Worm (Caenorhabditis elegans): ENCODE data around the gene gst-13.

Gene gst-13

DNA sequence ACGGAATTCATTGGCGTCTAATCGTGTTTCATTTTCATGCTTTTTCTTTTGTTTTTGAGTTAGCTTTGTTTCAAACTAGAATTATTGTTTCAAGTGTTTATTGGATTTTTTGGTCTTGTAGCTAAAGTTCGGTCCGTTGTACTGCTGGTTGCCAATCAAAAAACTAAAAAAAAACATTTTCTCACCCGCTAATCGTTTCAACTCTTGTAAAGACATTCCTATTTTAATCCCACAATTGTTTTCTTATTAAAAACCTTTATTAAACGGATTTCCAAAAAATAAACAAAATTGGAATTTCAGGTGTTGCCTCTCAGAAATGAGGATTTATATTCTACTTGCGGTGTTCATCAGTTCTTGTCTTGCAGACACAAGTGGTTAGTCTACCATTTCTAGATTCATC, 1.7 kb downstream of the gst-13 start, which contains the start of gene T26C5.2:
Gene T26C5.2 (plus strand): TSS at position 301 of the 400 bp plus-strand sequence.
- TF ChIP-seq W03F9.2 (tag; optimal IDR thresholded peaks at IDR 0.05) (no peak), him-1 (tag; optimal IDR thresholded peaks at IDR 0.05) (no peak), dao-5 (tag; optimal IDR thresholded peaks at IDR 0.05) (no peak)

DNA sequence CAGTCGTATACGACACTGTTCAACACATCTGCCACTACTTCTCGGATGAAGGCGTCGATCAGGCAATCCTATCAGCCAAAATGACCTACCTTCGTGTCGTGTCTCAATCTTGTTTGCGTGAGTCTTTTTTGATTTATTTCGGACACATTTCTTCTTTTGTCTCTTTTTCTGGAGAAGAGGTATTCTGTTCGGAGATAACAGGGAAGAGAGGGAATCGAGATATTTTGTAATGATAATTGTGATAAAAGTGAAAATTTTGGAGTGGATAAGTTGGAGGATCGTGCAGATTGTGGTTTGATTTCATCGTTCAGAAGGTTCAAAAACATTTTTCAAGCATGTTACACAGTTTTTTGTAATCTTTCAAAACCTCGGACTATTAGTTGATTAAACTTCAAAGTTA, 2.6 kb downstream of the gst-13 start:
- no peak for TF ChIP-seq him-1 (tag; optimal IDR thresholded peaks at IDR 0.05)
- TF ChIP-seq W03F9.2 (tag; optimal IDR thresholded peaks at IDR 0.05) = no peak
- TF ChIP-seq dao-5 (tag; optimal IDR thresholded peaks at IDR 0.05) = no peak

DNA sequence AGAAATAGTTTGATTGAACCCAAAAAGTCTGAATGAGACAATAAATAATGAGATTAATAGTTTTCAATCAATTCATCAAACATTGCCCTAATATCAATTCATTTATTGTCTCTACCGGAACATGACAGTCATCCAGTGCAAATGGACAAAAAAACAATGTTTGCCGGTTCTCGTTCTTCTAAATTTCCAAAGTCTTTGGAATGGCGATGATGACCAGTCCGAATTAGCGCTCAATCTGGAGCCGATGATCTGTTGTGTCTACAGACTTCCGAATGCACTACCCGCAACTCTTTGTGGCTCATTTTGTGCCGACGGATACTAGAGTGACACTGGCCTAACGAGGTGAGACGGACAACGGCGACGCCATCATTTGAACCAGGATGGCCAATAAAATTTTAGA, 5.0 kb downstream of the gst-13 start, which contains the start of gene T26C5.3:
Gene T26C5.3 (plus strand): TSS at position 301 of the 400 bp plus-strand sequence.
- TF ChIP-seq him-1 (tag; optimal IDR thresholded peaks at IDR 0.05) (no peak), W03F9.2 (tag; optimal IDR thresholded peaks at IDR 0.05) (no peak), dao-5 (tag; optimal IDR thresholded peaks at IDR 0.05) (no peak)

DNA sequence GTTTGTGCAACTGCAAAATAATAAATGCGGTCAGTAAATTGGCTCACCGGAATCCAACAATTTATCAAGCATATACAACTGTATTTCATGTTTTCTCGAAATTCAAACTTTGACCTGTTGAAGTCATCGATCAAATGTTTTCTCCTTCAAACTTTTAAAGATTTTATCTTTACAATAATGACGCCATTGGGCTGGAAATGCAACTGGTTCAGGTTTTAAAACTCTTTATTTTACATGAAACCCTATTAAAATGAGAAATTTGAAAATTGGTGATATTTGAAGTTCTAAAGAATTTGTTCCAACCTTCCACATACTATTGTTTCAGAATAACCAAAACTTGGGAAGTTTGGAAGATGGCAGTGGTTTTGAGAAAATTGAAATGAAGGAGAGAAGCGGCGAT, 5.7 kb downstream of the gst-13 start:
- no peak for TF ChIP-seq W03F9.2 (tag; optimal IDR thresholded peaks at IDR 0.05)

DNA sequence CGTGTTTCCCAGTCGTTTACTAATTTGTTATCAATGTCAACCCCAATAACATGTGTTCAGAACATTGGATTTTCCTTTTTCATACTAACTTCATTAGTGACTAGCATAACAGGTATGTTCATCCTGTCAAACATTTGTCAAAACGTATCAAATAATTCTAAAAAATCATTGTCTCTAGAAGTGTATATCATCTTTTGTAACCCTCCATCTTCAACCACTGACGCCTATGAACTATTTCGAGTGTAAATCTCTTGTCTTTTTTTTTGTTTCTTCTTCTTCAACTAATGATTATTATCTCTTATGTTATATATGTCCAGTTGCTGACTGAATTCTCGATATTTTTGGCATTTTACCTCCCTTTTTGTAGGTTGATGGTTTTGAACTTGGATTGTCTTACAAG, 6.5 kb downstream of the gst-13 start:
- TF ChIP-seq him-1 (tag; optimal IDR thresholded peaks at IDR 0.05) (no peak), W03F9.2 (tag; optimal IDR thresholded peaks at IDR 0.05) (no peak), dao-5 (tag; optimal IDR thresholded peaks at IDR 0.05) (no peak)

DNA sequence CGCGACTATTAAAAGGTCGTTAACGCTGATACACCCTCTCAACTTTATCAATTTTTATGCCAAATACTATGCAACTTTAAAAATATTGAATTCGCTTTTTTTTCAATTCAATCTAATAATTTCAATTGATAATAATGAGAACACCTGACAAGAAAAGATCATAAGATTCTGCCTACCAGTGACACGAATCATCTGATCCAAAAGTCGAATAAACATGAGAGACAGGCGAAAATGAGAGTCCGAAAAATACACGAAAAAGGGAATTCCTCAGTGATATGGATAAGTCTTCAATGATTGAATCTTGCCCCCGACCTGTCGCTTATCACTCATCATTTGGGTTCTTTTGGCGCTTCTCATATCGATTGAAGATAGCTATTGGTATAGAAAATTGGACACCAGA, 10.4 kb downstream of the gst-13 start:
- TF ChIP-seq him-1 (tag; optimal IDR thresholded peaks at IDR 0.05) = no peak

DNA sequence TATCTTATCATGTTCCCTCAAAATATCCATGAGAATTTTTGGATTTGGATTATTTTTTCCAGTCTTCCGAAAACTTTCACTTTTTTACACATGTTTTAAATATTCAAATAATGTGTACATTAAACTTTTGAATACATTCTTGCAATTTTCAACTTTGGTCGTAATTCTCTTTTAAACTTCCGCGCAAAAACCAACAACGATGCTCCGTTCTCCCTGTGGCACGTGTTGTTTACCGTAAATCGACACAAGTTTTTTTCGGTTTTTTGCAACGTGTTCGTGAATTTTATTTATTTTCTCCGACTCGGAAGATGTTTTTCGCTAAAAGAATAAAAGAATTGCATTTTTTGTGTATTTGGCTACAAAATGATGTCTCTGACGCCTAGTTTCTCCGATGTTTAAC, 11.5 kb downstream of the gst-13 start:
- TF ChIP-seq him-1 (tag; optimal IDR thresholded peaks at IDR 0.05) = no peak
- TF ChIP-seq dao-5 (tag; optimal IDR thresholded peaks at IDR 0.05) = no peak
- TF ChIP-seq W03F9.2 (tag; optimal IDR thresholded peaks at IDR 0.05) = no peak

DNA sequence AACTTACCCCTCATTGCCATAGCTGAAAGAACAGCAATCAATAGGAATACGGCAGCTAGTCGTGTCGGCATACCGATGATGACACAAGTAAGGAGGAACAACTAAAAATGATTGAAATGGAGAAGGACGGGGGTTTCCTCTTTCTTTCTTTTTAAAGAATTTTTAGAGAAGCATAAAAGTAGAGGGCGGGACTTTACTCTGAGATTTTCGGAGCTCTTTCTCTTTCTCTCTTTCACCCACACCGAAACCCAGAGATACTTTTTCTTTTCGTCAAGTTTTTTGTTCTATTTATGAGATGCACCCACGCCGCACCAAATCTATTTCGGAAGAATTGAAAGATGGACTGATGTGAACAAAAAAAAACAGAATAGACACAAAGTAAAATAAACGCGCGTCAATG, 15.4 kb downstream of the gst-13 start, which contains the start of gene T26C5.5:
Gene T26C5.5 (minus strand): TSS at position 101 of the 400 bp plus-strand sequence.
- no peak for TF ChIP-seq dao-5 (tag; optimal IDR thresholded peaks at IDR 0.05)
- TF ChIP-seq him-1 (tag; optimal IDR thresholded peaks at IDR 0.05) = no peak
- TF ChIP-seq W03F9.2 (tag; optimal IDR thresholded peaks at IDR 0.05) = no peak

DNA sequence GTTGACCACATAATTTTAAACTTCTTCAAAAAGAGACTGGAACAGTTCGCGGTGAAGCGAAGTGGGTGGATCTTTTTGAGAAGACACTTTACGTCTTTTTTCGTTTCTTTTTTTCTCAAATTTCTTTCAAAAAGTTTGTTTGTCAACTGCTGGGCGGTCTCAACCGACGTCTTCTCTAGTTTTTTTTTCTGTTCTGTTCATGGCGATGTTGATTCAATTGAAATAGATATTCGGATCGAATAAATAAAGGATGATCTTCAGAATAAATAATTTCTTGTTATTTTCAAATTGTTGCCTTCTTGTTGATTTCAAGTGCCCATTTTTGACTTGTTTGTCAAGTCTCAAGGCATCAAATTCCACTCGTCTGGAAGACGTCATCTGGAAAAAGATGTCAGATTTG, 19.2 kb downstream of the gst-13 start, which contains the start of gene T26C5.4:
Gene T26C5.4 (minus strand): TSS at position 101 of the 400 bp plus-strand sequence.
- TF ChIP-seq him-1 (tag; optimal IDR thresholded peaks at IDR 0.05) (no peak), dao-5 (tag; optimal IDR thresholded peaks at IDR 0.05) (no peak), W03F9.2 (tag; optimal IDR thresholded peaks at IDR 0.05) (no peak)

DNA sequence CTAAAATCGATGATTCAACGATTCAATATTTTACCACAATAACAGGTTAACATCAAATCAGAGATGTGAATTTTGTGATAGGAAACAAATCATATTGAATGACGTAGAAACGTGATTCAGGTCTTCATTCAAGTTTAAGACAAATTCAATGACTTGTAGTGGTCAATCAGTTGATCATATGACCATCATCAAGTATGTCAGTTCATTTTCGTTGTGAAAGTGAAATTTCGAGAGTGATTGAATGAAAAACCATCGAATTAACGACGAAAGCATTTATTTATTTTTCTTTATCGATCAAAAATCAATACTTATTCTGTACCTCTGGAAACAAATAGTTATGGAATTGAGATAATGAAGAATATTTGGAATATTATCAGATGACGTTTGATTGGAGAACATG, 20.3 kb downstream of the gst-13 start:
- TF ChIP-seq him-1 (tag; optimal IDR thresholded peaks at IDR 0.05) = no peak
- no peak for TF ChIP-seq dao-5 (tag; optimal IDR thresholded peaks at IDR 0.05)
- TF ChIP-seq W03F9.2 (tag; optimal IDR thresholded peaks at IDR 0.05) = no peak

DNA sequence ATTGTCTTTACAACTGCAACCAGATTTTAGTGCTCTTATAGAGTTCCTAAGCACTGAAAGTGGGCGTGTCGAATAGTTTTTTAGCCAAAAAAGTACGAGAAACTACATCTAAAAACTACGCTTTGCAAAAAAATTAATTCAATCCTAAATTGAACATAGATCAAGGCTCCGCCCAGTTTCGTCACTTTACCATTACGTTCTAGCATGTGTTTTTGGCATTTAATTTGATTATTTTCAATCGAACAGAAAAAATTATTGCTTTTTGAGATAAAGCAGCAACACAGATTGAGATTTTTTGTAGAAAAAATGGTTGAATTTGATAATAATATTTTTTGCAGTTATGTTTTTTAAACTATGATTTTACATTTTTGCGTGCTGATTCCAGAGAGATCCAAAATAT, 22.9 kb downstream of the gst-13 start, which contains the start of gene nlp-82:
Gene nlp-82 (minus strand): TSS at position 101 of the 400 bp plus-strand sequence.
- TF ChIP-seq dao-5 (tag; optimal IDR thresholded peaks at IDR 0.05) = no peak
- TF ChIP-seq him-1 (tag; optimal IDR thresholded peaks at IDR 0.05) = no peak
- TF ChIP-seq W03F9.2 (tag; optimal IDR thresholded peaks at IDR 0.05) = no peak

DNA sequence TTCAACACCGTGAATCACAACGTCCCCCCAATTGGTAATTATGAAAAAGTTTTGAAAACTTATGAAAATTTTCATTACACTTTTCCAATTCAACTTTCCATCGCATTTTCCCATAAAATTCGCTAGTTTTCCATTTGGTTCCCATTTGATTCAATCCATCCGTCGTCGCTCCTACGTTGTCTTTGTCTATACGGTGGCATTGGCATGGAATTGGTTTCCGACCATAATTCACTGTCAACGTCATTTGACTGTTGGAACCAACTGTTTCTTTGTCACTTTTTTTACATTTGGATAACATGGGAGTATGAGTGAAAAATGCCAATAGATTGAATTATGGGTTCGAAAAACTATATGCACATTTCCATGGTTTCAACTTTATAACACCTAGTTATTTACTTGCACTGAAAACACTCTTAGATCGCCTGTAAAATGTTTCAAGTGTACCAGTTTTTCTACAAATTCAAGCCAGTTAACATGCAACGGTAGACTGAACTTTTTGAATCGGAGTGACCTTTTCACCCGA, 26.8 kb downstream of the gst-13 start:
- TF ChIP-seq dao-5 (tag; optimal IDR thresholded peaks at IDR 0.05) (no peak), W03F9.2 (tag; optimal IDR thresholded peaks at IDR 0.05) (no peak), him-1 (tag; optimal IDR thresholded peaks at IDR 0.05) (no peak)

DNA sequence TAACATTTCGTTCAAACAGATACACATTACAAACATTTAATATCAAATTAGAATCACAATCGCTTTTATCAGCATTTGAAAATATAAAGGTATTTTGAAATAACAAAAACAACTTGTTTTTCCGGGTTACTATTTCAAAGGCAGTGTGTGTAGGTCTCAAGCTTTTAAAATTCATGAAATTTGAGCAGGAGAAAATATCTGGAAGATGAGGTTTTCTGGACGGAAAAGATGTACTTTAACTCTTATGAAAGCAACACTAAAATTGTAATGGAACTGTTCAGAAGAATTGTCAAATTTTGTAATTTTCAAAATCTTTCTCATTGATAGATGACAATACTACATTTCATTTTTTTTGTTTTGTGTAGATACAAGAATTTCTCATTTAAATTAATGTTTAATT, 27.3 kb downstream of the gst-13 start:
- TF ChIP-seq him-1 (tag; optimal IDR thresholded peaks at IDR 0.05) = no peak
- TF ChIP-seq dao-5 (tag; optimal IDR thresholded peaks at IDR 0.05) = no peak
- no peak for TF ChIP-seq W03F9.2 (tag; optimal IDR thresholded peaks at IDR 0.05)

DNA sequence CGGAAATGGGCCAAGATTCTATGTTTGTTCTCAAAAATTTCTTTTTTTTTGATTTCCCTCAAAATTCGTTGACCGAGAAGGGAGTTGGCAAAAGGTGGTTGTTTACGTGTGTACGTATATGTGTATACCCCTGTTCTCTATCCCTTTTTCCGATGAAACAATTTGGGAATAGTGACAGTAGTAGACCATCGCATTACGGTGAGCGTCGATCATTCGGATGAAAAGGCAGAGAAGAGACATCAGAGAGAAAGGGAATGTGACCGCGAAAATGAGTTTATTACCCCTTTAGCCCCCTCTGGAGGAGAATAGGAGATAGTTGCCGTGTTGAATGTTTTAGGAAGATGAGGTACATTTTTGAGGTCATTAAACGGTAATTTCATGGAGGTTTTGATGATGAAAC, 28.8 kb downstream of the gst-13 start:
- TF ChIP-seq him-1 (tag; optimal IDR thresholded peaks at IDR 0.05) = no peak
- TF ChIP-seq W03F9.2 (tag; optimal IDR thresholded peaks at IDR 0.05) = no peak
- TF ChIP-seq dao-5 (tag; optimal IDR thresholded peaks at IDR 0.05) = no peak

DNA sequence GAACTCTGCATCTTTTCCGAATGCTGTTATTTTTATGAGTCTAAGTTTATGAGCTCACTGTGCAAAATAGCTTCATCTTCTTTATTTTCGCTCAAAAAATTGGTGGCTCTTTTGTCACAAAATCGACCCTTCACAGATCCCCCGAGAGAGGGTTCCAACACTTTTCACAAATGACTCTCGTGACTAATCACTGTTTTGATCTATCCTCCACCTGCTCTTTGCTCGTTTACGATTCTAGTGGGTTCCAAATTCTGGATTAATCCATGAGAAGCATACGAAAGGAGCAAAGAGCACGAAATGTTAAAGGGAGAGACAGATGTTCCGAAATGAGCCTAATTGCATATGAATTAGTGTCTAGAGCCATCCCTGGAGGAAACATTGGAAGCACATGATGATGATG, 30.1 kb downstream of the gst-13 start:
- TF ChIP-seq him-1 (tag; optimal IDR thresholded peaks at IDR 0.05) (no peak), dao-5 (tag; optimal IDR thresholded peaks at IDR 0.05) (no peak), W03F9.2 (tag; optimal IDR thresholded peaks at IDR 0.05) (no peak)
